Fruit fly (Drosophila melanogaster) whole organism, embryonic: ENCODE measurements around the gene CG44303.

Source experiments
- Aef1 ChIP-seq: fragments of 200-800 bp; sonication (Bioruptor generic); IDR thresholded peaks from 3 replicates; pipeline ENCODE4 v1.3.6; 2022; ENCODE audit warnings: missing biosample characterization, missing genetic modification characterization
- Antp ChIP-seq: fragments of 200-800 bp; sonication (Bioruptor generic); optimal IDR thresholded peaks from 3 replicates; lab custom pipeline; 2016; ENCODE audit warnings: missing biosample characterization, missing genetic modification characterization
- Atf-2 ChIP-seq: fragments of 200-800 bp; sonication (Bioruptor generic); optimal IDR thresholded peaks from 2 replicates; lab custom pipeline; 2016; ENCODE audit warnings: missing biosample characterization, missing genetic modification characterization
- Blimp-1 ChIP-seq: fragments of 200-800 bp; sonication (Bioruptor generic); optimal IDR thresholded peaks from 3 replicates; lab custom pipeline; 2018; ENCODE audit warnings: missing biosample characterization, missing genetic modification characterization, mild to moderate bottlenecking, moderate library complexity, missing genetic modification reagents
- CG11504 ChIP-seq: fragments of 200-800 bp; sonication (Bioruptor generic); optimal IDR thresholded peaks from 3 replicates; lab custom pipeline; 2019; ENCODE audit warnings: missing biosample characterization, mild to moderate bottlenecking, missing genetic modification characterization, moderate library complexity
- CG12236 ChIP-seq: fragments of 200-800 bp; sonication (Bioruptor generic); optimal IDR thresholded peaks from 2 replicates; lab custom pipeline; 2016; ENCODE audit warnings: missing biosample characterization, missing genetic modification characterization
- CG15269 ChIP-seq: fragments of 200-800 bp; sonication (Bioruptor generic); optimal IDR thresholded peaks from 2 replicates; lab custom pipeline; 2018; ENCODE audit warnings: missing biosample characterization, mild to moderate bottlenecking, missing genetic modification characterization, moderate library complexity
- CG1529 ChIP-seq: fragments of 200-800 bp; sonication (Bioruptor generic); optimal IDR thresholded peaks from 3 replicates; lab custom pipeline; 2018; ENCODE audit warnings: missing biosample characterization, missing genetic modification characterization
- CG2120 ChIP-seq: fragments of 200-800 bp; sonication (Bioruptor generic); optimal IDR thresholded peaks from 3 replicates; lab custom pipeline; 2016; ENCODE audit warnings: missing biosample characterization, missing genetic modification characterization
- CG34224 ChIP-seq: fragments of 200-800 bp; sonication (Bioruptor generic); IDR thresholded peaks from 3 replicates; pipeline ENCODE4 v1.3.6; 2022; ENCODE audit warnings: missing biosample characterization, missing genetic modification characterization; ENCODE audit not compliant: partially characterized antibody
- CG3995 ChIP-seq: fragments of 200-800 bp; sonication (Bioruptor generic); optimal IDR thresholded peaks from 3 replicates; lab custom pipeline; 2016; ENCODE audit warnings: missing biosample characterization, missing genetic modification characterization
- CG4328 ChIP-seq: fragments of 200-800 bp; sonication (Bioruptor generic); optimal IDR thresholded peaks from 3 replicates; lab custom pipeline; 2017; ENCODE audit warnings: missing biosample characterization, missing genetic modification reagents, missing genetic modification characterization
- CG43689 ChIP-seq: fragments of 200-800 bp; sonication (Bioruptor generic); IDR thresholded peaks from 2 replicates; pipeline ENCODE4 v1.3.6; 2022; ENCODE audit warnings: missing biosample characterization, missing genetic modification characterization
- CG4820 ChIP-seq: fragments of 200-800 bp; sonication (Bioruptor generic); optimal IDR thresholded peaks from 3 replicates; lab custom pipeline; 2016; ENCODE audit warnings: missing biosample characterization, missing genetic modification characterization
- CG9876 ChIP-seq: fragments of 200-800 bp; sonication (Bioruptor generic); optimal IDR thresholded peaks from 2 replicates; lab custom pipeline; 2016; ENCODE audit warnings: missing biosample characterization, missing genetic modification characterization
- CoRest ChIP-seq: fragments of 200-800 bp; sonication (Bioruptor generic); optimal IDR thresholded peaks from 3 replicates; lab custom pipeline; 2018; ENCODE audit warnings: missing biosample characterization, mild to moderate bottlenecking, missing genetic modification characterization, moderate library complexity
- Dek ChIP-seq: fragments of 200-800 bp; sonication (Bioruptor generic); optimal IDR thresholded peaks from 3 replicates; lab custom pipeline; 2019; ENCODE audit warnings: missing biosample characterization, mild to moderate bottlenecking, missing genetic modification characterization, moderate library complexity
- Dip3 ChIP-seq: fragments of 200-800 bp; sonication (Bioruptor generic); optimal IDR thresholded peaks from 3 replicates; lab custom pipeline; 2016; ENCODE audit warnings: missing biosample characterization, missing genetic modification characterization
- Drgx ChIP-seq: fragments of 200-800 bp; sonication (Bioruptor generic); IDR thresholded peaks from 2 replicates; pipeline ENCODE4 v1.3.6; 2022; ENCODE audit warnings: missing biosample characterization, missing genetic modification characterization
- E2f1 ChIP-seq: fragments of 200-800 bp; sonication (Bioruptor generic); IDR thresholded peaks from 2 replicates; pipeline ENCODE4 v1.3.6; 2022; ENCODE audit warnings: missing biosample characterization, missing genetic modification characterization
- Hmr ChIP-seq: fragments of 200-800 bp; sonication (Bioruptor generic); optimal IDR thresholded peaks from 3 replicates; lab custom pipeline; 2017; ENCODE audit warnings: mild to moderate bottlenecking, missing biosample characterization, missing genetic modification reagents, missing genetic modification characterization
- Myb ChIP-seq: fragments of 200-800 bp; sonication (Bioruptor generic); optimal IDR thresholded peaks from 2 replicates; lab custom pipeline; 2016; ENCODE audit warnings: missing biosample characterization, missing genetic modification characterization
- NK7.1 ChIP-seq: fragments of 200-800 bp; sonication (Bioruptor generic); optimal IDR thresholded peaks from 3 replicates; lab custom pipeline; 2016; ENCODE audit warnings: missing biosample characterization, missing genetic modification characterization
- Nf-YA ChIP-seq: fragments of 200-800 bp; sonication (Bioruptor generic); IDR thresholded peaks from 2 replicates; pipeline ENCODE4 v1.3.6; 2022; ENCODE audit warnings: missing biosample characterization, missing genetic modification characterization
- Nf-YC ChIP-seq: fragments of 200-800 bp; optimal IDR thresholded peaks from 3 replicates; lab custom pipeline; 2019; ENCODE audit warnings: missing biosample characterization, mild to moderate bottlenecking, missing genetic modification characterization, moderate library complexity
- NfI ChIP-seq: fragments of 200-800 bp; sonication (Bioruptor generic); optimal IDR thresholded peaks from 3 replicates; lab custom pipeline; 2018; ENCODE audit warnings: missing biosample characterization, mild to moderate bottlenecking, missing genetic modification characterization, moderate library complexity
- Oli ChIP-seq: fragments of 200-800 bp; sonication (Bioruptor generic); optimal IDR thresholded peaks from 2 replicates; lab custom pipeline; 2018; ENCODE audit warnings: missing biosample characterization, mild to moderate bottlenecking, missing genetic modification characterization, moderate library complexity
- Opbp ChIP-seq: fragments of 200-800 bp; sonication (Bioruptor generic); IDR thresholded peaks from 3 replicates; pipeline ENCODE4 v1.3.6; 2022; ENCODE audit warnings: missing biosample characterization, missing genetic modification characterization; ENCODE audit not compliant: partially characterized antibody
- Six4 ChIP-seq: fragments of 200-800 bp; sonication (Bioruptor generic); optimal IDR thresholded peaks from 2 replicates; lab custom pipeline; 2016; ENCODE audit warnings: missing biosample characterization, missing genetic modification characterization
- aop ChIP-seq: fragments of 200-800 bp; sonication (Bioruptor generic); IDR thresholded peaks from 2 replicates; pipeline ENCODE4 v1.3.6; 2022; ENCODE audit warnings: missing biosample characterization, missing genetic modification characterization
- ash1 ChIP-seq: fragments of 200-800 bp; sonication (Bioruptor generic); optimal IDR thresholded peaks from 2 replicates; lab custom pipeline; 2018; ENCODE audit warnings: missing biosample characterization, mild to moderate bottlenecking, missing genetic modification characterization
- bcd ChIP-seq: fragments of 200-800 bp; sonication (Bioruptor generic); optimal IDR thresholded peaks from 2 replicates; lab custom pipeline; 2017; ENCODE audit warnings: missing biosample characterization, mild to moderate bottlenecking, missing genetic modification characterization
- cg ChIP-seq: fragments of 200-800 bp; sonication (Bioruptor generic); optimal IDR thresholded peaks from 3 replicates; lab custom pipeline; 2019; ENCODE audit warnings: missing biosample characterization, mild to moderate bottlenecking, missing genetic modification characterization, moderate library complexity
- chinmo ChIP-seq: fragments of 200-800 bp; sonication (Bioruptor generic); IDR thresholded peaks from 4 replicates; pipeline ENCODE4 v1.3.6; 2022; ENCODE audit warnings: missing biosample characterization, missing genetic modification characterization; ENCODE audit not compliant: partially characterized antibody
- dpn ChIP-seq, 2 experiments: fragments of 200-800 bp; sonication (Bioruptor generic); optimal IDR thresholded peaks; 3 replicates each; lab custom pipeline; 2016; ENCODE audit warnings: missing biosample characterization in 2 of 2, missing genetic modification characterization in 2 of 2
- emc ChIP-seq: fragments of 200-800 bp; sonication (Bioruptor generic); optimal IDR thresholded peaks from 2 replicates; lab custom pipeline; 2016; ENCODE audit warnings: missing biosample characterization, missing genetic modification characterization
- en ChIP-seq: fragments of 200-800 bp; sonication (Bioruptor generic); optimal IDR thresholded peaks from 2 replicates; lab custom pipeline; 2016; ENCODE audit warnings: missing biosample characterization, missing genetic modification characterization
- eyg ChIP-seq: fragments of 200-800 bp; sonication (Bioruptor generic); optimal IDR thresholded peaks from 3 replicates; lab custom pipeline; 2016; ENCODE audit warnings: missing biosample characterization, missing genetic modification characterization
- nerfin-1 ChIP-seq: fragments of 200-800 bp; sonication (Bioruptor generic); optimal IDR thresholded peaks from 3 replicates; lab custom pipeline; 2019; ENCODE audit warnings: missing biosample characterization, mild to moderate bottlenecking, missing genetic modification characterization, moderate library complexity
- nerfin-2 ChIP-seq: fragments of 200-800 bp; sonication (Bioruptor generic); IDR thresholded peaks from 2 replicates; pipeline ENCODE4 v1.3.6; 2022; ENCODE audit warnings: missing biosample characterization, missing genetic modification characterization; ENCODE audit not compliant: partially characterized antibody
- pfk ChIP-seq: fragments of 200-800 bp; sonication (Bioruptor generic); optimal IDR thresholded peaks from 2 replicates; lab custom pipeline; 2018; ENCODE audit warnings: missing biosample characterization, mild to moderate bottlenecking, missing genetic modification characterization, moderate library complexity
- prd ChIP-seq, 3 experiments: fragments of >200 bp in 2 of 3; fragments of 200-800 bp in 1 of 3; sonication (Bioruptor generic) in 1 of 3; optimal IDR thresholded peaks in 2 of 3; IDR thresholded peaks in 1 of 3; 2 replicates in 2 of 3; 3 replicates in 1 of 3; pipeline versions ENCODE4 v1.3.6 to Lab custom; 2017 to 2022; ENCODE audit warnings: missing biosample characterization in 1 of 3, missing genetic modification characterization in 1 of 3
- sd ChIP-seq: fragments of 200-800 bp; sonication (Bioruptor generic); optimal IDR thresholded peaks from 3 replicates; lab custom pipeline; 2018; ENCODE audit warnings: missing biosample characterization, mild to moderate bottlenecking, missing genetic modification characterization, moderate library complexity
- slp2 ChIP-seq: fragments of 200-800 bp; sonication (Bioruptor generic); optimal IDR thresholded peaks from 2 replicates; lab custom pipeline; 2016; ENCODE audit warnings: missing biosample characterization, missing genetic modification characterization
- ttk ChIP-seq: fragments of 200-800 bp; sonication (Bioruptor generic); IDR thresholded peaks from 2 replicates; pipeline ENCODE4 v2.1.2; 2022; ENCODE audit warnings: missing biosample characterization, missing genetic modification characterization
- z ChIP-seq: fragments of 200-800 bp; sonication (Bioruptor generic); IDR thresholded peaks from 3 replicates; pipeline ENCODE4 v1.3.6; 2022; ENCODE audit warnings: missing biosample characterization, missing genetic modification characterization
- zen2 ChIP-seq: fragments of 200-800 bp; sonication (Bioruptor generic); IDR thresholded peaks from 3 replicates; pipeline ENCODE4 v1.3.6; 2022; ENCODE audit warnings: missing biosample characterization, missing genetic modification characterization; ENCODE audit not compliant: partially characterized antibody
- zfh1 ChIP-seq: fragments of 200-800 bp; sonication (Bioruptor generic); IDR thresholded peaks from 3 replicates; pipeline ENCODE4 v1.3.6; 2022; ENCODE audit warnings: missing biosample characterization, missing genetic modification characterization
- zfh2 ChIP-seq: fragments of 200-800 bp; sonication (Bioruptor generic); optimal IDR thresholded peaks from 2 replicates; lab custom pipeline; 2016; ENCODE audit warnings: missing biosample characterization, missing genetic modification characterization

CG44303 gene

DNA sequence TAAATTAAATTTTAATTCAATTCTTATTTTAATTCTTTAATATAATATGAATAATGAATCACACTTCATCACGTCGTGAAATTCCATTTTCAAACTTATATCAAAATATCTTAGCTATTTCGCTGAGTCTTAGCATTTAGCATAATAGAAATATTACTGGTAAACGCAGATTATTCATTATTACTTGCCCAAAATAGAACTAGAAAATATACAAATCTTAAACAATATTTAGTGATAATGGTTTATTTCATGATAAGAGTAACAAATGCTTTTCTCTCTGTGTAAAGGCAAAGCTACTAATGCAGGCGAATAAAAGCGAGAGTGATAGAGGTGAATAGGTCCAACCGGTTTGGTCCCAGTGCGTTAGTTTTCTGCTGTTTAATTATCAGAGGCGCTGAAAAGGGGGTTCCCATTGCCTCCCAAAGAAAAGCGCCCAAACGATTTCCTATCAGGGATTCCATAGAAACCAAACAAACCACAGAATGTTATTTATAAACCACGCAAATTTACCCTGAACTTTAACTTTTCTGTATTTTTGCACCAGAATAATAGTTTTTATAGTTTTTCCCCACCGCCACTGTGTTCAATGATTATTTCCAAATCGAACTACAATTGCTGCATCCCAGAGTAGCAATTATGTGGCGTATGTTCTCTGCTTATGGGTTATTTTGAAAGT is 24.2 kb downstream of the CG44303 start (continued):
- TF ChIP-seq pfk (GFP tag; lab: Kevin White, UChicago), result no peak
- peak; percentile 30 to 58 for TF ChIP-seq dpn (GFP tag; optimal IDR thresholded peaks at IDR 0.05; lab: Kevin White, UChicago)
- TF ChIP-seq Drgx (GFP tag; lab: Robert Waterston, UW), result peak; percentile 78
- no peak for TF ChIP-seq nerfin-2 (GFP tag; lab: Robert Waterston, UW)
- no peak for TF ChIP-seq Myb
- TF ChIP-seq z (GFP tag; lab: Robert Waterston, UW), result no peak
- TF ChIP-seq slp2 (GFP tag; lab: Kevin White, UChicago), result no peak
- TF ChIP-seq CG4820 (GFP tag; lab: Kevin White, UChicago), result peak; percentile 13
- TF ChIP-seq bcd (GFP tag; lab: Kevin White, UChicago), result peak; percentile 21
- peak; percentile 48 for TF ChIP-seq Antp (GFP tag; lab: Kevin White, UChicago)
- TF ChIP-seq Dek (tag; lab: Kevin White, UChicago), result peak; percentile 19
- TF ChIP-seq CG15269 (tag; lab: Kevin White, UChicago), result peak; percentile 56
- peak; percentile 8 for TF ChIP-seq NK7.1 (GFP tag; lab: Kevin White, UChicago)
- peak; percentile 35; the same call in 1 of the 2 replicates for TF ChIP-seq ttk
- no peak for TF ChIP-seq CG1529 (GFP tag; lab: Kevin White, UChicago)
- TF ChIP-seq eyg, result no peak
- TF ChIP-seq Six4 (GFP tag; lab: Kevin White, UChicago), result no peak
- peak; percentile 37; the same call in 1 of the 3 replicates for TF ChIP-seq Aef1 (GFP tag; lab: Robert Waterston, UW)
- TF ChIP-seq nerfin-1, result no peak
- no peak for TF ChIP-seq Nf-YA (GFP tag; lab: Robert Waterston, UW)
- TF ChIP-seq Hmr (GFP tag; lab: Kevin White, UChicago), result no peak
- no peak for TF ChIP-seq Opbp (GFP tag; lab: Robert Waterston, UW)
- TF ChIP-seq prd (optimal IDR thresholded peaks at IDR 0.05; lab: Kevin White, UChicago), result no peak
- peak; percentile 55; the same call in 2 of the 3 replicates for TF ChIP-seq prd (GFP tag; IDR thresholded peaks at IDR 0.05; lab: Robert Waterston, UW)
- no peak for TF ChIP-seq zen2 (GFP tag; lab: Robert Waterston, UW)
- TF ChIP-seq en, result no peak
- peak; percentile 15 for TF ChIP-seq Atf-2 (GFP tag; lab: Kevin White, UChicago)
- no peak for TF ChIP-seq CG3995 (GFP tag; lab: Kevin White, UChicago)
- TF ChIP-seq Blimp-1 (GFP tag; lab: Kevin White, UChicago), result peak; percentile 97
- TF ChIP-seq zfh2 (GFP tag; lab: Kevin White, UChicago), result peak; percentile 35
- peak; percentile 36 for TF ChIP-seq Oli
- no peak for TF ChIP-seq CG43689 (GFP tag; lab: Robert Waterston, UW)
- no peak for TF ChIP-seq ash1 (GFP tag; lab: Kevin White, UChicago)
- no peak for TF ChIP-seq aop (GFP tag; lab: Robert Waterston, UW)
- no peak for TF ChIP-seq chinmo (GFP tag; lab: Robert Waterston, UW)
- TF ChIP-seq CG9876 (GFP tag; lab: Kevin White, UChicago), result no peak
- TF ChIP-seq CG11504, result peak; percentile 83
- TF ChIP-seq Nf-YC (tag; lab: Kevin White, UChicago), result peak; percentile 20
- TF ChIP-seq zfh1 (GFP tag; lab: Robert Waterston, UW), result no peak
- TF ChIP-seq CG4328 (GFP tag; lab: Kevin White, UChicago), result no peak
- TF ChIP-seq CG12236 (GFP tag; lab: Kevin White, UChicago), result no peak
- TF ChIP-seq cg (GFP tag; lab: Kevin White, UChicago), result no peak
- no peak for TF ChIP-seq sd (tag; lab: Kevin White, UChicago)
- TF ChIP-seq CG34224 (GFP tag; lab: Robert Waterston, UW), result no peak
- peak; percentile 25 for TF ChIP-seq CoRest (tag; lab: Kevin White, UChicago)
- 0 out of 2 replicates have a peak, but pooled peaks have one; percentile 40 for TF ChIP-seq E2f1 (GFP tag; lab: Robert Waterston, UW)
- TF ChIP-seq NfI, result peak; percentile 31
- peak; percentile 52 for TF ChIP-seq CG2120 (GFP tag; lab: Kevin White, UChicago)
- TF ChIP-seq Dip3 (GFP tag; lab: Kevin White, UChicago), result peak; percentile 5
- TF ChIP-seq emc (GFP tag; lab: Kevin White, UChicago), result no peak
